Worm (Caenorhabditis elegans) whole organism, early embryonic: Measurements from ENCODE around the gene pals-32.

Experiments used
- B0310.2 ChIP-seq: sonication (generic microtip); optimal IDR thresholded peaks from 2 replicates; lab custom pipeline; 2016; ENCODE audit warnings: mild to moderate bottlenecking, missing genetic modification characterization, missing compliant biosample characterization
- F13C5.2 ChIP-seq: sonication (generic microtip); optimal IDR thresholded peaks from 2 replicates; lab custom pipeline; 2017; ENCODE audit warnings: mild to moderate bottlenecking, missing genetic modification characterization, inconsistent platforms, missing compliant biosample characterization
- aly-1 ChIP-seq: sonication (generic microtip); optimal IDR thresholded peaks from 2 replicates; lab custom pipeline; 2016; ENCODE audit warnings: missing genetic modification characterization, missing compliant biosample characterization
- ama-1 ChIP-seq: fragments of 150-350 bp; optimal IDR thresholded peaks from 2 replicates; lab custom pipeline; 2014
- ceh-13 ChIP-seq: fragments of 200-800 bp; sonication (Bioruptor generic); optimal IDR thresholded peaks from 2 replicates; lab custom pipeline; 2018; ENCODE audit warnings: mild to moderate bottlenecking, missing genetic modification characterization, missing compliant biosample characterization
- ceh-36 ChIP-seq: sonication (generic microtip); optimal IDR thresholded peaks from 2 replicates; lab custom pipeline; 2016; ENCODE audit warnings: missing genetic modification characterization, inconsistent platforms, missing compliant biosample characterization
- ets-7 ChIP-seq: sonication (generic microtip); optimal IDR thresholded peaks from 2 replicates; lab custom pipeline; 2016; ENCODE audit warnings: missing genotype, missing genetic modification characterization, missing compliant biosample characterization
- flt-1 ChIP-seq: fragments of 200-800 bp; sonication (Bioruptor generic); IDR thresholded peaks from 2 replicates; pipeline ENCODE4 v1.3.6; 2022; ENCODE audit warnings: missing genetic modification characterization, missing compliant biosample characterization
- hmbx-1 ChIP-seq: sonication (generic microtip); optimal IDR thresholded peaks from 2 replicates; lab custom pipeline; 2016; ENCODE audit warnings: mild to moderate bottlenecking, missing genetic modification characterization, missing compliant biosample characterization
- hmg-4 ChIP-seq: fragments of 200-800 bp; sonication (Bioruptor generic); optimal IDR thresholded peaks from 2 replicates; lab custom pipeline; 2018; ENCODE audit warnings: mild to moderate bottlenecking, missing genetic modification characterization, missing compliant biosample characterization
- hnd-1 ChIP-seq: sonication (generic microtip); optimal IDR thresholded peaks from 2 replicates; lab custom pipeline; 2016; ENCODE audit warnings: missing genetic modification characterization, missing compliant biosample characterization
- pes-1 ChIP-seq: fragments of 200-800 bp; sonication (Bioruptor generic); IDR thresholded peaks from 2 replicates; pipeline ENCODE4 v1.3.6; 2022; ENCODE audit warnings: missing genetic modification reagents, missing genetic modification characterization, missing compliant biosample characterization
- scrt-1 ChIP-seq: fragments of 200-800 bp; sonication (Bioruptor generic); IDR thresholded peaks from 2 replicates; pipeline ENCODE4 v1.3.6; 2022; ENCODE audit warnings: missing genetic modification characterization, missing compliant biosample characterization
- sea-1 ChIP-seq: fragments of 200-800 bp; sonication (Bioruptor generic); conservative IDR thresholded peaks from 2 replicates; pipeline ENCODE4 v1.3.6; 2022; ENCODE audit warnings: missing genetic modification characterization, missing compliant biosample characterization
- tbx-11 ChIP-seq: fragments of 200-800 bp; sonication (Bioruptor generic); IDR thresholded peaks from 2 replicates; pipeline ENCODE4 v1.3.6; 2022; ENCODE audit warnings: missing genetic modification characterization, missing compliant biosample characterization
- tbx-37 ChIP-seq: fragments of 200-800 bp; sonication (Bioruptor generic); conservative IDR thresholded peaks from 2 replicates; pipeline ENCODE4 v1.3.6; 2022; ENCODE audit warnings: missing genetic modification reagents, missing genetic modification characterization, missing compliant biosample characterization
- tra-4 ChIP-seq: sonication (generic microtip); optimal IDR thresholded peaks from 2 replicates; lab custom pipeline; 2017; ENCODE audit warnings: missing genetic modification characterization, missing compliant biosample characterization

Gene pals-32

DNA sequence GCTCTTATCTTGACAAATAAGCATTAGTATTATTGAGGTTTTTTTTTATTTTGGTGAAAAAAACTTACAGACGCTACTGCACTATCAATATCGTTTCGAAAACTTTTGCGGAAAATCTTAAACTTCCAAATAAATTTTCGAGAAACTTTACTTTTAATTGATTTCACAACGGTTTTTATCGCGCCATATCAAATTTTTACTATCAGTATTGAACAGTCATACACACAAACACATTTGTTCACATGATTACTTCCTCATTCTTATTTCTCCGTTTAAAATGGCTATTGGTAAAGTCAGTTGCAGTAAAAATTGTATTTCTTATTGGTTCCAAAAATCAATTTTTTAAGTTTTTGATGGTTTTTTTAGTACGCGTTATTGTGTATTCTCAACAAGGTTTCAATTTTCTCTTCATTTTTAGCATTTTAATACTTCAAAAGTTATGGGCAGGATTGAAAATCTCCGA is at the start of gene pals-32:
TSS of gene pals-32 (plus strand) at position 413 of the 463 bp plus-strand sequence.
- no peak for TF ChIP-seq aly-1 (tag; lab: Kevin White, UChicago)
- no peak for TF ChIP-seq flt-1 (GFP tag; lab: Robert Waterston, UW)
- no peak for TF ChIP-seq pes-1 (GFP tag; lab: Robert Waterston, UW)
- TF ChIP-seq sea-1, result no peak
- TF ChIP-seq tbx-37 (GFP tag; lab: Robert Waterston, UW), result no peak
- TF ChIP-seq tra-4, result no peak
- TF ChIP-seq ceh-36 (tag; lab: Kevin White, UChicago), result no peak
- no peak for TF ChIP-seq tbx-11 (GFP tag; lab: Robert Waterston, UW)

DNA sequence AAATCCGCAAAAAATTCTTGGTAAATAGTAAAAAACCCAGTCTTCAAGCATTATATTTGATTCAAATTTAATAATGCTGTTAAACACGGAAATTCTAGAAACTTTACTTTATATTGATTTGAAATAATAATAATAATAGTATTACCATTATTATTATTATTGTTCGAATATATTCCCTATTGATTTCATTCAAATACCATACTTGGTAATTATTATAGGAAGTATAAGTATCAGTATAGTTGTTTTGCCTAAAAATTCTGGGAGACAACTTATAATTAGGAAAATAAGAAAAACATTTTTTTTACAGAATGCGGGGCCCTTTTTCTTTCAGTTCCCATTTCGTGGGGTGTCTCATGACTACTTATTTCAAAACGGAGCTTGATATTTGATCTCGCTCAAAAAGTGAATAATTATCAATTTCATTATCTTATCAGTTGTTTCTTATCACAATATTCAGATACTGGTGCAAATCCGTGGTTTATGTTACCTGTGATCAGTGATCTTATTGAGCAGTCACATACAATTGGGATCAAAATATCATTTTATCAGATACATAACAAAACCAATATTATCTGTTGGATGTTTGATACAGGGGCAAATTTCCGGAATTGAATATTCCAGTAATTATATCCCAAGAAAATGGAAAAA is 48.0 kb upstream of the pals-32 start, which contains the start of gene srj-49:
TSS of gene srj-49 (minus strand) at position 51 of the 648 bp plus-strand sequence.
- TF ChIP-seq aly-1 (tag; lab: Kevin White, UChicago), result no peak
- TF ChIP-seq tbx-37 (GFP tag; lab: Robert Waterston, UW), result no peak
- no peak for TF ChIP-seq ets-7 (tag; lab: Kevin White, UChicago)
- no peak for TF ChIP-seq pes-1 (GFP tag; lab: Robert Waterston, UW)
- TF ChIP-seq B0310.2 (tag; lab: Kevin White, UChicago), result no peak
- no peak for TF ChIP-seq ceh-36 (tag; lab: Kevin White, UChicago)
- no peak for TF ChIP-seq ama-1 (lab: Kevin White, UChicago)
- TF ChIP-seq scrt-1 (GFP tag; lab: Robert Waterston, UW), result no peak
- TF ChIP-seq sea-1, result no peak
- TF ChIP-seq hmbx-1 (tag; lab: Kevin White, UChicago), result no peak
- no peak for TF ChIP-seq hmg-4 (GFP tag; lab: Kevin White, UChicago)
- no peak for TF ChIP-seq tbx-11 (GFP tag; lab: Robert Waterston, UW)
- TF ChIP-seq flt-1 (GFP tag; lab: Robert Waterston, UW), result no peak
- TF ChIP-seq ceh-13 (GFP tag; lab: Kevin White, UChicago), result no peak
- no peak for TF ChIP-seq hnd-1 (tag; lab: Kevin White, UChicago)
- TF ChIP-seq tra-4, result no peak

DNA sequence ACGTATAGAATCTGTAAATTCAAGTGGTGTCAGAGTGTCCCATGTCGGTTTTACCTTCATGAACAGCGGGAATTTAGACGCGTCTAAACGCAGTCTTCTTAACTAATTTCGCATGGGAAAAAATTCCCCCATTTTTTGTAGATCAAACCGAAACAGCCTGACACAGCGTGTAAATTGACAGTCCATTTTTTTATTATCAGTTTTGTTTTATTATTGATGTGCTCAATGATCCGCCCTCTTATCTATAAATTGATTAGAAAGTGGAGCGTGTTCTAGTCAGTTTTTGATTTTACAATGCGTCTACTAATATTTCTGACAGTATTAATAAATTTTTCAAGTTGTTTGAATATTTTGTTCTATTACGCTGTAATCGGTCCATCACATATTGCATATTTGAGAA is 47.3 kb upstream of the pals-32 start, which contains the start of gene ugt-53:
TSS of gene ugt-53 (plus strand) at position 273 of the 400 bp plus-strand sequence.
- TF ChIP-seq hnd-1 (tag; lab: Kevin White, UChicago) (no peak), pes-1 (GFP tag; lab: Robert Waterston, UW) (no peak), aly-1 (tag; lab: Kevin White, UChicago) (no peak), tra-4 (no peak), B0310.2 (tag; lab: Kevin White, UChicago) (no peak), ceh-13 (GFP tag; lab: Kevin White, UChicago) (no peak), ceh-36 (tag; lab: Kevin White, UChicago) (no peak), ama-1 (lab: Kevin White, UChicago) (no peak), hmbx-1 (tag; lab: Kevin White, UChicago) (no peak), hmg-4 (GFP tag; lab: Kevin White, UChicago) (no peak), F13C5.2 (tag; lab: Kevin White, UChicago) (no peak), sea-1 (no peak), scrt-1 (GFP tag; lab: Robert Waterston, UW) (no peak), flt-1 (GFP tag; lab: Robert Waterston, UW) (no peak), ets-7 (tag; lab: Kevin White, UChicago) (no peak), tbx-37 (GFP tag; lab: Robert Waterston, UW) (no peak), tbx-11 (GFP tag; lab: Robert Waterston, UW) (no peak)

DNA sequence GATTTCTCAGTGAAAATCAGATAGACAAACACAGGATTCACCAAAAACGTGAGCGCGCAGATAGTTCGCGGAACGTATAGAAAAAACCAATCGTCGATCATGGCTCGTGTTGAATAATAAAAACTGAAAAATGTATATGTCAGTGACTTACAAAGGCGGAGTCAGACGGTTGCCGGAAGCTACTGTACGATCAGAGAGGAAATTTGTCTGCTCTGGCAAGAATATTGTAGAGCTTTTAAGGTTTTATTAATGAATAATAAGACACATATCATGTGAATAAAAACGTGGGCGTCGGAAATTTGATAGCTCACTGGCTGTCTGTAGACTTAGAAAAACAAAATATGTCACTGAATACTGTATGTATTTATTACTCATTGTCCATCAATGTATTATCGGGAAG is 40.9 kb upstream of the pals-32 start, which contains the start of gene srj-57:
TSS of gene srj-57 (minus strand) at position 101 of the 400 bp plus-strand sequence.
- TF ChIP-seq B0310.2 (tag; lab: Kevin White, UChicago) (no peak), ets-7 (tag; lab: Kevin White, UChicago) (no peak), aly-1 (tag; lab: Kevin White, UChicago) (no peak), pes-1 (GFP tag; lab: Robert Waterston, UW) (no peak), hmg-4 (GFP tag; lab: Kevin White, UChicago) (no peak), ceh-13 (GFP tag; lab: Kevin White, UChicago) (no peak), F13C5.2 (tag; lab: Kevin White, UChicago) (no peak), tra-4 (no peak), tbx-37 (GFP tag; lab: Robert Waterston, UW) (no peak), tbx-11 (GFP tag; lab: Robert Waterston, UW) (no peak)

DNA sequence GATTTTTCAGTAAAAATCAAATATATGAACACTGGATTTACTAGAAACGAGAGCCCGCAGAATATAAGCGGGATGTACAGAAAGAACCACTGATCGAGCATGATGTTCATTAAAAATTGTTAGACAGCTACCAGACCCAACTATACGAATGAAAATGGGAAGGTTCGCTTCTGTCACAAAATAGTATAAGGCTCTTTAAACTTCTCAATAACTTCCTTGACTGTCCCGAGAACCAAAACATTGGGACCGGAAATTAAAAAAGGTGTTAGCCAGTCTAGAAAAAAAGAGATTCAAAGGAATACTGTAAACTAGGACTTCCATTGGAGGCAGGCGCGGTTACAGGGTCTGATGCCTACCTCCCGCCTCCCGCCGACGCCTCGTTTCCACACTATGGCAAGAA is 38.6 kb upstream of the pals-32 start, which contains the start of gene srj-55:
TSS of gene srj-55 (minus strand) at position 101 of the 400 bp plus-strand sequence.
- TF ChIP-seq ceh-36 (tag; lab: Kevin White, UChicago) (no peak), scrt-1 (GFP tag; lab: Robert Waterston, UW) (no peak), sea-1 (no peak), hmbx-1 (tag; lab: Kevin White, UChicago) (no peak), hmg-4 (GFP tag; lab: Kevin White, UChicago) (no peak), aly-1 (tag; lab: Kevin White, UChicago) (no peak), tbx-11 (GFP tag; lab: Robert Waterston, UW) (no peak), tra-4 (no peak)

DNA sequence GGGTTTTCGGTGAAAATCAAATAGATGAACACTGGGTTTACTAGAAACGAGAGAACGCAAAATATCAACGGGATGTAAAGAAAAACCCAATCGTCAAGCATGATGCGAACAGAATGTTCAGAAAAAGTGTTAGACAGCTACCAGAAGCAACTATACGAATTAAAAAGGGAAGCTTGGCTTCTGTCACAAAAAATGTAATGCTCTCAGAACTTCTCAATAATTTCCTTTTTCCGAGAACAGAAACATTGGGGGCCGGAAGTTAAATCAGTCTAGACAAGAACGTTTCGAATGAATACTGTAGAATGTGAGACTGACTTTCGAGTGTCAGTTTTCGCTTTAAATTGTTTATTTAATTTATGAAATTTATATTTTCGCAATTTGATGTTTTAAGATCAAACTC is 36.7 kb upstream of the pals-32 start, which contains the start of gene srj-54:
TSS of gene srj-54 (minus strand) at position 101 of the 400 bp plus-strand sequence.
- TF ChIP-seq tbx-11 (GFP tag; lab: Robert Waterston, UW) (no peak), ceh-13 (GFP tag; lab: Kevin White, UChicago) (no peak), flt-1 (GFP tag; lab: Robert Waterston, UW) (no peak), B0310.2 (tag; lab: Kevin White, UChicago) (no peak), ceh-36 (tag; lab: Kevin White, UChicago) (no peak), hmbx-1 (tag; lab: Kevin White, UChicago) (no peak), ama-1 (lab: Kevin White, UChicago) (no peak), F13C5.2 (tag; lab: Kevin White, UChicago) (no peak), sea-1 (no peak), tra-4 (no peak), pes-1 (GFP tag; lab: Robert Waterston, UW) (no peak), hnd-1 (tag; lab: Kevin White, UChicago) (no peak), scrt-1 (GFP tag; lab: Robert Waterston, UW) (no peak), aly-1 (tag; lab: Kevin White, UChicago) (no peak), ets-7 (tag; lab: Kevin White, UChicago) (no peak)
